Worm (Caenorhabditis elegans) whole organism, late embryonic: ENCODE results near the gene rpl-43.

Source experiments
- C08G9.2 ChIP-seq: sonication (generic microtip); optimal IDR thresholded peaks from 2 replicates; lab custom pipeline; 2016; ENCODE audit warnings: mild to moderate bottlenecking, missing genetic modification characterization, moderate library complexity, missing compliant biosample characterization
- F13H6.1 ChIP-seq: sonication (generic microtip); optimal IDR thresholded peaks from 2 replicates; lab custom pipeline; 2016; ENCODE audit warnings: missing genetic modification characterization, missing compliant biosample characterization
- K09A11.1 ChIP-seq: sonication (generic microtip); optimal IDR thresholded peaks from 2 replicates; lab custom pipeline; 2017; ENCODE audit warnings: antibody characterized with exemption, mild to moderate bottlenecking, missing genetic modification characterization, missing compliant biosample characterization; ENCODE audit not compliant: insufficient read depth
- T23F11.4 ChIP-seq: fragments of 200-800 bp; sonication (Bioruptor generic); optimal IDR thresholded peaks from 2 replicates; lab custom pipeline; 2018; ENCODE audit warnings: mild to moderate bottlenecking, missing genetic modification characterization, missing compliant biosample characterization
- Y22D7AL.16 ChIP-seq: sonication (generic microtip); optimal IDR thresholded peaks from 2 replicates; lab custom pipeline; 2016; ENCODE audit warnings: missing genetic modification characterization, missing compliant biosample characterization
- ahr-1 ChIP-seq: sonication (generic microtip); optimal IDR thresholded peaks from 2 replicates; lab custom pipeline; 2016; ENCODE audit warnings: missing genetic modification characterization, missing compliant biosample characterization
- ceh-14 ChIP-seq: sonication (generic microtip); optimal IDR thresholded peaks from 2 replicates; lab custom pipeline; 2016; ENCODE audit warnings: missing genotype, missing genetic modification characterization, missing compliant biosample characterization
- ceh-22 ChIP-seq: sonication (generic microtip); optimal IDR thresholded peaks from 2 replicates; lab custom pipeline; 2017; ENCODE audit warnings: missing biosample characterization, missing genetic modification characterization
- ceh-34 ChIP-seq: sonication (generic microtip); optimal IDR thresholded peaks from 2 replicates; lab custom pipeline; 2016; ENCODE audit warnings: mild to moderate bottlenecking, missing genetic modification characterization, missing compliant biosample characterization
- ceh-45 ChIP-seq: fragments of 200-800 bp; sonication (Bioruptor generic); IDR thresholded peaks from 2 replicates; pipeline ENCODE4 v1.3.6; 2022; ENCODE audit warnings: missing genetic modification reagents, missing genetic modification characterization, missing compliant biosample characterization
- ceh-6 ChIP-seq: fragments of 200-800 bp; sonication (Bioruptor generic); optimal IDR thresholded peaks from 2 replicates; lab custom pipeline; 2018; ENCODE audit warnings: mild to moderate bottlenecking, missing genetic modification characterization, missing compliant biosample characterization
- che-1 ChIP-seq: sonication (generic microtip); optimal IDR thresholded peaks from 2 replicates; lab custom pipeline; 2016; ENCODE audit warnings: mild to moderate bottlenecking, missing genetic modification characterization, missing compliant biosample characterization
- dmd-4 ChIP-seq: sonication (generic microtip); optimal IDR thresholded peaks from 2 replicates; lab custom pipeline; 2016; ENCODE audit warnings: borderline replicate concordance, missing genetic modification characterization, missing compliant biosample characterization
- elt-2 ChIP-seq: sonication (generic microtip); optimal IDR thresholded peaks from 2 replicates; lab custom pipeline; 2016; ENCODE audit warnings: missing genetic modification reagents, missing genetic modification characterization, missing compliant biosample characterization
- elt-4 ChIP-seq: sonication (generic microtip); optimal IDR thresholded peaks from 2 replicates; lab custom pipeline; 2016; ENCODE audit warnings: missing genetic modification characterization, missing compliant biosample characterization
- ets-4 ChIP-seq: sonication (generic microtip); optimal IDR thresholded peaks from 2 replicates; lab custom pipeline; 2016; ENCODE audit warnings: missing genetic modification characterization, missing compliant biosample characterization
- eyg-1 ChIP-seq: sonication (generic microtip); optimal IDR thresholded peaks from 2 replicates; lab custom pipeline; 2016; ENCODE audit warnings: missing genotype, missing genetic modification characterization, missing compliant biosample characterization
- fax-1 ChIP-seq: sonication (generic microtip); optimal IDR thresholded peaks from 2 replicates; lab custom pipeline; 2016; ENCODE audit warnings: missing genotype, missing genetic modification characterization, missing compliant biosample characterization
- fkh-10 ChIP-seq: fragments of 150-350 bp; optimal IDR thresholded peaks from 2 replicates; lab custom pipeline; 2014; ENCODE audit warnings: missing biosample characterization, missing genetic modification reagents, missing genetic modification characterization
- hlh-15 ChIP-seq: sonication (generic microtip); optimal IDR thresholded peaks from 2 replicates; lab custom pipeline; 2016; ENCODE audit warnings: missing genetic modification characterization, missing compliant biosample characterization
- hlh-30 ChIP-seq: sonication (generic microtip); optimal IDR thresholded peaks from 2 replicates; lab custom pipeline; 2017; ENCODE audit warnings: antibody characterized with exemption, missing genetic modification characterization, missing compliant biosample characterization; ENCODE audit not compliant: insufficient read depth
- hlh-6 ChIP-seq: sonication (generic microtip); optimal IDR thresholded peaks from 2 replicates; lab custom pipeline; 2016; ENCODE audit warnings: missing genotype, missing genetic modification characterization, missing compliant biosample characterization
- lim-6 ChIP-seq: sonication (generic microtip); optimal IDR thresholded peaks from 2 replicates; lab custom pipeline; 2016; ENCODE audit warnings: missing genetic modification characterization, missing compliant biosample characterization
- lin-11 ChIP-seq: fragments of 200-800 bp; sonication (Bioruptor generic); optimal IDR thresholded peaks from 2 replicates; lab custom pipeline; 2018; ENCODE audit warnings: mild to moderate bottlenecking, missing genetic modification characterization, missing compliant biosample characterization
- madf-2 ChIP-seq: sonication (generic microtip); optimal IDR thresholded peaks from 2 replicates; lab custom pipeline; 2017; ENCODE audit warnings: missing genetic modification characterization, missing compliant biosample characterization
- mec-3 ChIP-seq: sonication (generic microtip); optimal IDR thresholded peaks from 2 replicates; lab custom pipeline; 2016; ENCODE audit warnings: borderline replicate concordance, missing genetic modification characterization, missing compliant biosample characterization
- odd-2 ChIP-seq: sonication (generic microtip); optimal IDR thresholded peaks from 2 replicates; lab custom pipeline; 2017; ENCODE audit warnings: antibody characterized with exemption, mild to moderate bottlenecking, missing genetic modification characterization, missing compliant biosample characterization
- pha-2 ChIP-seq: sonication (generic microtip); optimal IDR thresholded peaks from 2 replicates; lab custom pipeline; 2017; ENCODE audit warnings: mild to moderate bottlenecking, missing genetic modification characterization, missing compliant biosample characterization
- pros-1 ChIP-seq: fragments of 150-350 bp; optimal IDR thresholded peaks from 2 replicates; lab custom pipeline; 2014; ENCODE audit warnings: missing biosample characterization, missing genetic modification reagents, missing genetic modification characterization
- rnt-1 ChIP-seq: sonication (generic microtip); optimal IDR thresholded peaks from 2 replicates; lab custom pipeline; 2016; ENCODE audit warnings: missing genetic modification characterization, missing compliant biosample characterization
- sox-4 ChIP-seq: sonication (generic microtip); optimal IDR thresholded peaks from 2 replicates; lab custom pipeline; 2017; ENCODE audit warnings: mild to moderate bottlenecking, missing genetic modification characterization, inconsistent platforms, missing compliant biosample characterization
- tbx-2 ChIP-seq: sonication (generic microtip); optimal IDR thresholded peaks from 2 replicates; lab custom pipeline; 2016; ENCODE audit warnings: missing genetic modification characterization, missing compliant biosample characterization
- ttx-3 ChIP-seq: sonication (generic microtip); optimal IDR thresholded peaks from 2 replicates; lab custom pipeline; 2016; ENCODE audit warnings: missing genetic modification reagents, missing genetic modification characterization, missing compliant biosample characterization
- unc-3 ChIP-seq, 2 experiments: fragments of 200-800 bp in 1 of 2; sonication (Bioruptor generic) in 1 of 2; sonication (generic microtip) in 1 of 2; conservative IDR thresholded peaks in 1 of 2; optimal IDR thresholded peaks in 1 of 2; 2 replicates each; pipeline versions ENCODE4 v1.3.6 to Lab custom; 2016 to 2022; ENCODE audit warnings: missing compliant biosample characterization in 2 of 2, missing genetic modification characterization in 2 of 2, missing genetic modification reagents in 1 of 2
- zip-5 ChIP-seq: sonication (generic microtip); optimal IDR thresholded peaks from 2 replicates; lab custom pipeline; 2016; ENCODE audit warnings: missing genetic modification characterization, missing compliant biosample characterization

The rpl-43 gene

ce11 chrII:14118391-14118790, 36.7 kb upstream of the rpl-43 start:
- TF ChIP-seq rnt-1 (tag; lab: Kevin White, UChicago) = no peak
- no peak for TF ChIP-seq hlh-30 (tag; lab: Kevin White, UChicago)
- no peak for TF ChIP-seq ceh-45 (GFP tag; lab: Robert Waterston, UW)
- no peak for TF ChIP-seq odd-2 (tag; lab: Kevin White, UChicago)
- TF ChIP-seq pha-2 = no peak
- TF ChIP-seq lim-6 (tag; lab: Kevin White, UChicago) = no peak
- no peak for TF ChIP-seq Y22D7AL.16 (tag; lab: Kevin White, UChicago)
- no peak for TF ChIP-seq elt-2 (tag; lab: Kevin White, UChicago)
- no peak for TF ChIP-seq mec-3 (tag; lab: Kevin White, UChicago)
- no peak for TF ChIP-seq tbx-2 (tag; lab: Kevin White, UChicago)
- TF ChIP-seq dmd-4 = no peak
- no peak for TF ChIP-seq hlh-15 (tag; lab: Kevin White, UChicago)
- TF ChIP-seq pros-1 = no peak
- no peak for TF ChIP-seq T23F11.4 (GFP tag; lab: Kevin White, UChicago)
- no peak for TF ChIP-seq C08G9.2 (tag; lab: Kevin White, UChicago)
- TF ChIP-seq eyg-1 (tag; lab: Kevin White, UChicago) = no peak
- no peak for TF ChIP-seq lin-11 (tag; lab: Kevin White, UChicago)

- TF ChIP-seq ets-4 (tag; lab: Kevin White, UChicago) (no peak), ttx-3 (no peak), ceh-14 (tag; lab: Kevin White, UChicago) (no peak), ceh-6 (GFP tag; lab: Kevin White, UChicago) (no peak), hlh-6 (tag; lab: Kevin White, UChicago) (no peak), ceh-22 (tag; lab: Kevin White, UChicago) (no peak)
Measured at ce11 chrII:14122065-14122464, 33.0 kb upstream of the rpl-43 start, which contains the start of gene K09E4.4. TSS of gene K09E4.4 (minus strand) at chrII:14122165.

ce11 chrII:14126841-14127240, 28.3 kb upstream of the rpl-43 start, which contains the start of gene K09E4.3:
TSS of gene K09E4.3 (minus strand) at chrII:14126941.
- no peak for TF ChIP-seq ahr-1 (tag; lab: Kevin White, UChicago)
- no peak for TF ChIP-seq T23F11.4 (GFP tag; lab: Kevin White, UChicago)
- no peak for TF ChIP-seq che-1
- TF ChIP-seq K09A11.1 (tag; lab: Kevin White, UChicago) = no peak
- no peak for TF ChIP-seq unc-3 (GFP tag; conservative IDR thresholded peaks at IDR 0.05; lab: Robert Waterston, UW)
- TF ChIP-seq unc-3 (tag; optimal IDR thresholded peaks at IDR 0.05; lab: Kevin White, UChicago) = no peak
- no peak for TF ChIP-seq ceh-6 (GFP tag; lab: Kevin White, UChicago)
- TF ChIP-seq eyg-1 (tag; lab: Kevin White, UChicago) = no peak
- TF ChIP-seq sox-4 (tag; lab: Kevin White, UChicago) = no peak
- no peak for TF ChIP-seq ceh-34
- no peak for TF ChIP-seq madf-2
- TF ChIP-seq tbx-2 (tag; lab: Kevin White, UChicago) = no peak
- TF ChIP-seq fkh-10 (GFP tag; lab: Kevin White, UChicago) = no peak
- TF ChIP-seq mec-3 (tag; lab: Kevin White, UChicago) = no peak
- no peak for TF ChIP-seq fax-1 (tag; lab: Kevin White, UChicago)
- no peak for TF ChIP-seq F13H6.1 (tag; lab: Kevin White, UChicago)
- TF ChIP-seq zip-5 = no peak

- TF ChIP-seq elt-2 (tag; lab: Kevin White, UChicago) = no peak
- peak; percentile 73 for TF ChIP-seq elt-4 (tag; lab: Kevin White, UChicago)
- TF ChIP-seq, all 69 proteins: peak for 1
Measured at ce11 chrII:14129191-14129590, 25.9 kb upstream of the rpl-43 start.
